Comparison of ENCODE assay signal across 5 fruit fly cellular contexts in the genomic region with DNA sequence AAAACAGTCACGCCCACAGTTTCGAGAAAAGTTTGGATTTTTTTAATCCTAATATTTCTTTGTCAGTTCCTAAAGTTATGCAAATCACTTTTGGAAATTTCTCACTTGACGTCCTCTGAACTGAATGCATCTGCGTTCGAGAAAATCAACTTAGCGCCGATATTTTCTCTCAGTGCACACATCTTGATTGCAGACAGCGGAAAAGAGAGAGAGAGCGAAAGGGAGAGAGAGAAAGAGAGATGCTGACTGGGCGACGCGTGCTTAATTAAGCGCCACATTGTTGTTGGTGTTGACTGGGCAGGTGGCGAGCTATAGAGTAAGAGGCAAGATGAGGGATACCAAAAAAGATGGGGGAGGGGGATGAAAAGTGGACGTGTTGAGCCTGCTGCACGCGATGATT.
TF ChIP-seq lines count a peak whose summit lies in the region.

No protein-coding gene starts in this region.

- no peak for TF ChIP-seq CTCF in whole organism, embryonic (GFP tag; optimal IDR thresholded peaks at IDR 0.05; lab: Kevin White, UChicago)

TF ChIP-seq in whole organism, adult, 20 proteins besides CTCF, POLR2A, EP300 and RAD21:
- TF ChIP-seq CG33017 (tag; optimal IDR thresholded peaks at IDR 0.05; lab: Kevin White, UChicago) (no peak), CG7101 (tag; optimal IDR thresholded peaks at IDR 0.05; lab: Kevin White, UChicago) (no peak), cnc (optimal IDR thresholded peaks at IDR 0.05; lab: Kevin White, UChicago) (no peak), ovo (GFP tag; optimal IDR thresholded peaks at IDR 0.05; lab: Kevin White, UChicago) (no peak), tj (GFP tag; optimal IDR thresholded peaks at IDR 0.05; lab: Kevin White, UChicago) (peak; percentile 35), Hr96 (GFP tag; optimal IDR thresholded peaks at IDR 0.05; lab: Kevin White, UChicago) (no peak), CG11617 (GFP tag; optimal IDR thresholded peaks at IDR 0.05; lab: Kevin White, UChicago) (no peak), CG14711 (tag; optimal IDR thresholded peaks at IDR 0.05; lab: Kevin White, UChicago) (no peak), bab1 (GFP tag; optimal IDR thresholded peaks at IDR 0.05; lab: Kevin White, UChicago) (peak; percentile 6), kay (GFP tag; lab: Kevin White, UChicago; ENCODE audit: borderline replicate concordance) (no peak), CG5204 (GFP tag; optimal IDR thresholded peaks at IDR 0.05; lab: Kevin White, UChicago) (no peak), cic (GFP tag; optimal IDR thresholded peaks at IDR 0.05; lab: Kevin White, UChicago) (no peak)

TF ChIP-seq in whole organism, embryonic, 481 proteins besides CTCF, POLR2A, EP300 and RAD21 (continues in another document):
- peak; percentile 19 for TF ChIP-seq Jarid2 (GFP tag; optimal IDR thresholded peaks at IDR 0.05; lab: Kevin White, UChicago)
- no peak for TF ChIP-seq CkIIα-i1 (GFP tag; IDR thresholded peaks at IDR 0.05; lab: Robert Waterston, UW)
- TF ChIP-seq Sry-δ (GFP tag; optimal IDR thresholded peaks at IDR 0.05; lab: Kevin White, UChicago): no peak
- TF ChIP-seq CG10209 (GFP tag; optimal IDR thresholded peaks at IDR 0.05; lab: Kevin White, UChicago): peak; percentile 38
- peak; percentile 65 for TF ChIP-seq CG16863 (GFP tag; optimal IDR thresholded peaks at IDR 0.05; lab: Kevin White, UChicago)
- peak; percentile 24 for TF ChIP-seq CG9876 (GFP tag; optimal IDR thresholded peaks at IDR 0.05; lab: Kevin White, UChicago)
- TF ChIP-seq zf30C (GFP tag; optimal IDR thresholded peaks at IDR 0.05; lab: Kevin White, UChicago): peak; percentile 69
- TF ChIP-seq sr (GFP tag; IDR thresholded peaks at IDR 0.05; lab: Robert Waterston, UW): 0 out of 3 replicates have a peak, but pooled peaks have one; percentile 15
- TF ChIP-seq fd96Cb (tag; optimal IDR thresholded peaks at IDR 0.05; lab: Kevin White, UChicago): peak; percentile 39
- TF ChIP-seq org-1 (GFP tag; optimal IDR thresholded peaks at IDR 0.05; lab: Kevin White, UChicago): peak; percentile 43
- no peak for TF ChIP-seq en (GFP tag; optimal IDR thresholded peaks at IDR 0.05; lab: Kevin White, UChicago)
- TF ChIP-seq CG3163 (GFP tag; optimal IDR thresholded peaks at IDR 0.05; lab: Kevin White, UChicago): no peak
- TF ChIP-seq CG14441 (GFP tag; IDR thresholded peaks at IDR 0.05; lab: Robert Waterston, UW): no peak
- TF ChIP-seq Oli (tag; optimal IDR thresholded peaks at IDR 0.05; lab: Kevin White, UChicago): peak; percentile 67
- no peak for TF ChIP-seq cato (GFP tag; optimal IDR thresholded peaks at IDR 0.05; lab: Kevin White, UChicago; ENCODE audit: borderline replicate concordance)
- TF ChIP-seq eve (GFP tag; optimal IDR thresholded peaks at IDR 0.05; lab: Kevin White, UChicago): no peak
- peak; percentile 36 for TF ChIP-seq CG10267 (tag; optimal IDR thresholded peaks at IDR 0.05; lab: Kevin White, UChicago)
- TF ChIP-seq Aef1 (GFP tag; IDR thresholded peaks at IDR 0.05; lab: Robert Waterston, UW): no peak; the same call in 2 of the 3 replicates

TF ChIP-seq in whole organism, prepupa, 60 proteins besides CTCF, POLR2A, EP300 and RAD21 (continues in another document):
- TF ChIP-seq CG15336 (GFP tag; IDR thresholded peaks at IDR 0.05; lab: Robert Waterston, UW) (peak; percentile 76), CG1621 (tag; optimal IDR thresholded peaks at IDR 0.05; lab: Kevin White, UChicago) (peak; percentile 41), pdm3 (GFP tag; optimal IDR thresholded peaks at IDR 0.05; lab: Kevin White, UChicago) (peak; percentile 74), CG6163 (GFP tag; IDR thresholded peaks at IDR 0.05; lab: Robert Waterston, UW) (peak; percentile 80), CG34406 (GFP tag; optimal IDR thresholded peaks at IDR 0.05; lab: Kevin White, UChicago) (peak; percentile 62), net (GFP tag; optimal IDR thresholded peaks at IDR 0.05; lab: Kevin White, UChicago) (peak; percentile 73), CG31627 (GFP tag; optimal IDR thresholded peaks at IDR 0.05; lab: Kevin White, UChicago) (peak; percentile 72), vri (GFP tag; optimal IDR thresholded peaks at IDR 0.05; lab: Kevin White, UChicago) (peak; percentile 30), CG10669 (GFP tag; optimal IDR thresholded peaks at IDR 0.05; lab: Kevin White, UChicago) (peak; percentile 74), Blimp-1 (GFP tag; optimal IDR thresholded peaks at IDR 0.05; lab: Kevin White, UChicago) (no peak), esn (GFP tag; optimal IDR thresholded peaks at IDR 0.05; lab: Kevin White, UChicago) (peak; percentile 72), Hr38 (GFP tag; optimal IDR thresholded peaks at IDR 0.05; lab: Kevin White, UChicago) (no peak), Ets21C (GFP tag; optimal IDR thresholded peaks at IDR 0.05; lab: Kevin White, UChicago) (peak; percentile 32), OdsH (GFP tag; optimal IDR thresholded peaks at IDR 0.05; lab: Kevin White, UChicago) (peak; percentile 67), CG7368 (GFP tag; optimal IDR thresholded peaks at IDR 0.05; lab: Kevin White, UChicago) (peak; percentile 41), Met (GFP tag; optimal IDR thresholded peaks at IDR 0.05; lab: Kevin White, UChicago) (peak; percentile 58), salr (GFP tag; optimal IDR thresholded peaks at IDR 0.05; lab: Kevin White, UChicago) (peak; percentile 27 to 47), CG11294 (GFP tag; IDR thresholded peaks at IDR 0.05; lab: Robert Waterston, UW) (peak; percentile 22; the same call in 1 of the 2 replicates), Sox14 (GFP tag; optimal IDR thresholded peaks at IDR 0.05; lab: Kevin White, UChicago) (peak; percentile 64)

TF ChIP-seq in whole organism, pupa, 21 proteins besides CTCF, POLR2A, EP300 and RAD21:
- TF ChIP-seq CG4496 (GFP tag; IDR thresholded peaks at IDR 0.05; lab: Robert Waterston, UW): peak; percentile 64; the same call in 1 of the 3 replicates
- peak; percentile 47 for TF ChIP-seq CG13204 (GFP tag; optimal IDR thresholded peaks at IDR 0.05; lab: Kevin White, UChicago)
- peak; percentile 71; the same call in 2 of the 3 replicates for TF ChIP-seq fd96Ca (GFP tag; IDR thresholded peaks at IDR 0.05; lab: Robert Waterston, UW)
- peak; percentile 65 for TF ChIP-seq CG8159 (tag; optimal IDR thresholded peaks at IDR 0.05; lab: Kevin White, UChicago)
- TF ChIP-seq Pif1A (GFP tag; optimal IDR thresholded peaks at IDR 0.05; lab: Kevin White, UChicago): peak; percentile 73
- peak; percentile 72 for TF ChIP-seq Ets98B (GFP tag; IDR thresholded peaks at IDR 0.05; lab: Robert Waterston, UW)
- no peak for TF ChIP-seq CG10348 (GFP tag; IDR thresholded peaks at IDR 0.05; lab: Robert Waterston, UW)
- peak; percentile 75 for TF ChIP-seq Snoo (tag; optimal IDR thresholded peaks at IDR 0.05; lab: Kevin White, UChicago)
- TF ChIP-seq gl (tag; optimal IDR thresholded peaks at IDR 0.05; lab: Kevin White, UChicago): peak; percentile 10
- peak; percentile 57; the same call in 1 of the 2 replicates for TF ChIP-seq CG32121 (GFP tag; IDR thresholded peaks at IDR 0.05; lab: Robert Waterston, UW)
- TF ChIP-seq CG12605 (GFP tag; IDR thresholded peaks at IDR 0.05; lab: Robert Waterston, UW): no peak
- no peak for TF ChIP-seq rn (GFP tag; IDR thresholded peaks at IDR 0.05; lab: Robert Waterston, UW)
- TF ChIP-seq EcR (GFP tag; optimal IDR thresholded peaks at IDR 0.05; lab: Kevin White, UChicago): no peak
- peak; percentile 60 for TF ChIP-seq CG17806 (tag; optimal IDR thresholded peaks at IDR 0.05; lab: Kevin White, UChicago)
- peak; percentile 34 for TF ChIP-seq CG34367 (tag; optimal IDR thresholded peaks at IDR 0.05; lab: Kevin White, UChicago)
- peak; percentile 1 for TF ChIP-seq D1 (tag; optimal IDR thresholded peaks at IDR 0.05; lab: Kevin White, UChicago)
- TF ChIP-seq Pif1B (GFP tag; optimal IDR thresholded peaks at IDR 0.05; lab: Kevin White, UChicago): peak; percentile 61
- peak; percentile 74 for TF ChIP-seq CG14655 (GFP tag; optimal IDR thresholded peaks at IDR 0.05; lab: Kevin White, UChicago)
- TF ChIP-seq CG8301 (tag; optimal IDR thresholded peaks at IDR 0.05; lab: Kevin White, UChicago): peak; percentile 61
- TF ChIP-seq CG15710 (tag; optimal IDR thresholded peaks at IDR 0.05; lab: Kevin White, UChicago): peak; percentile 52
- TF ChIP-seq CG9948 (tag; optimal IDR thresholded peaks at IDR 0.05; lab: Kevin White, UChicago): peak; percentile 58

TF ChIP-seq in whole organism, wandering third instar larva, 38 proteins besides CTCF, POLR2A, EP300 and RAD21:
- peak; percentile 60 for TF ChIP-seq woc (GFP tag; optimal IDR thresholded peaks at IDR 0.05; lab: Kevin White, UChicago)
- TF ChIP-seq rgr (GFP tag; optimal IDR thresholded peaks at IDR 0.05; lab: Kevin White, UChicago): peak; percentile 37
- peak; percentile 24 for TF ChIP-seq br (GFP tag; optimal IDR thresholded peaks at IDR 0.05; lab: Kevin White, UChicago)
- peak; percentile 48 for TF ChIP-seq HLH106 (tag; optimal IDR thresholded peaks at IDR 0.05; lab: Kevin White, UChicago)
- TF ChIP-seq dsf (GFP tag; optimal IDR thresholded peaks at IDR 0.05; lab: Kevin White, UChicago; ENCODE audit: borderline replicate concordance): no peak
- no peak for TF ChIP-seq dl (GFP tag; optimal IDR thresholded peaks at IDR 0.05; lab: Kevin White, UChicago; ENCODE audit: insufficient read depth in 1 of 2, partially characterized antibody in 2 of 2)
- peak; percentile 30 for TF ChIP-seq psq (GFP tag; optimal IDR thresholded peaks at IDR 0.05; lab: Kevin White, UChicago)
- TF ChIP-seq h (GFP tag; optimal IDR thresholded peaks at IDR 0.05; lab: Kevin White, UChicago): peak; percentile 35
- peak; percentile 55 for TF ChIP-seq fru (GFP tag; optimal IDR thresholded peaks at IDR 0.05; lab: Kevin White, UChicago)
- peak in 1 of 2 experiments; percentile 62 for TF ChIP-seq foxo (GFP tag; optimal IDR thresholded peaks at IDR 0.05; lab: Kevin White, UChicago)
- TF ChIP-seq usp (GFP tag; optimal IDR thresholded peaks at IDR 0.05; lab: Kevin White, UChicago): no peak
- TF ChIP-seq dmrt93B (GFP tag; optimal IDR thresholded peaks at IDR 0.05; lab: Kevin White, UChicago): peak; percentile 8
- TF ChIP-seq OdsH (GFP tag; optimal IDR thresholded peaks at IDR 0.05; lab: Kevin White, UChicago): peak; percentile 39
- peak; percentile 40 for TF ChIP-seq ey (GFP tag; optimal IDR thresholded peaks at IDR 0.05; lab: Kevin White, UChicago)
